Fruit fly (Drosophila melanogaster) whole organism, adult: ENCODE data around the gene CG8112.
A peak's percentile ranks its signal among the peaks of the same experiment; 100 is the strongest.

Experiments used
- CG11617 ChIP-seq: fragments of 200-800 bp; sonication (Bioruptor generic); optimal IDR thresholded peaks from 2 replicates; lab custom pipeline; 2017; ENCODE audit warnings: mild to moderate bottlenecking, missing biosample characterization, missing genetic modification reagents, missing genetic modification characterization
- CG12768 ChIP-seq: fragments of 200-800 bp; sonication (Bioruptor generic); optimal IDR thresholded peaks from 2 replicates; lab custom pipeline; 2017; ENCODE audit warnings: missing biosample characterization, missing genetic modification characterization, mild to moderate bottlenecking, moderate library complexity, missing genetic modification reagents
- CG14711 ChIP-seq: fragments of 200-800 bp; sonication (Bioruptor generic); optimal IDR thresholded peaks from 2 replicates; lab custom pipeline; 2018; ENCODE audit warnings: missing biosample characterization, mild to moderate bottlenecking, missing genetic modification characterization, moderate library complexity
- CG1620 ChIP-seq: fragments of 200-800 bp; sonication (Bioruptor generic); optimal IDR thresholded peaks from 2 replicates; lab custom pipeline; 2016; ENCODE audit warnings: missing biosample characterization, missing genetic modification characterization
- CG33017 ChIP-seq: fragments of 200-800 bp; sonication (Bioruptor generic); optimal IDR thresholded peaks from 2 replicates; lab custom pipeline; 2018; ENCODE audit warnings: missing biosample characterization, mild to moderate bottlenecking, missing genetic modification characterization, moderate library complexity
- CG5204 ChIP-seq: fragments of 200-800 bp; sonication (Bioruptor generic); optimal IDR thresholded peaks from 2 replicates; lab custom pipeline; 2016; ENCODE audit warnings: missing biosample characterization, missing genetic modification characterization
- CG7045 ChIP-seq: fragments of 200-800 bp; sonication (Bioruptor generic); optimal IDR thresholded peaks from 2 replicates; lab custom pipeline; 2017; ENCODE audit warnings: missing biosample characterization, mild to moderate bottlenecking, missing genetic modification characterization
- CG7101 ChIP-seq: fragments of 200-800 bp; sonication (Bioruptor generic); optimal IDR thresholded peaks from 2 replicates; lab custom pipeline; 2018; ENCODE audit warnings: missing biosample characterization, mild to moderate bottlenecking, missing genetic modification characterization, moderate library complexity
- Clk ChIP-seq: fragments of 200-800 bp; sonication (Bioruptor generic); optimal IDR thresholded peaks from 2 replicates; lab custom pipeline; 2017; ENCODE audit warnings: missing biosample characterization, missing genetic modification characterization
- Crg-1 ChIP-seq: fragments of 200-800 bp; sonication (Bioruptor generic); optimal IDR thresholded peaks from 2 replicates; lab custom pipeline; 2016; ENCODE audit warnings: missing biosample characterization, missing genetic modification characterization
- Hr96 ChIP-seq: fragments of 200-800 bp; sonication (Bioruptor generic); optimal IDR thresholded peaks from 2 replicates; lab custom pipeline; 2016; ENCODE audit warnings: missing biosample characterization, missing genetic modification characterization
- Mnt ChIP-seq: fragments of 200-800 bp; sonication (Bioruptor generic); optimal IDR thresholded peaks from 2 replicates; lab custom pipeline; 2016; ENCODE audit warnings: missing biosample characterization, mild to moderate bottlenecking, missing genetic modification characterization
- bab1 ChIP-seq: fragments of 200-800 bp; sonication (Bioruptor generic); optimal IDR thresholded peaks from 3 replicates; lab custom pipeline; 2019; ENCODE audit warnings: missing biosample characterization, mild to moderate bottlenecking, missing genetic modification characterization, moderate library complexity
- cic ChIP-seq: fragments of 200-800 bp; sonication (Bioruptor generic); optimal IDR thresholded peaks from 2 replicates; lab custom pipeline; 2017; ENCODE audit warnings: missing biosample characterization, mild to moderate bottlenecking, missing genetic modification characterization, moderate library complexity
- cnc ChIP-seq, 2 experiments: fragments of >200 bp; optimal IDR thresholded peaks; 2 replicates each; lab custom pipeline; 2017
- kay ChIP-seq: fragments of 200-800 bp; sonication (Bioruptor generic); peaks from one replicate; lab custom pipeline; 2016; ENCODE audit warnings: missing biosample characterization, missing genetic modification characterization, borderline replicate concordance
- ovo ChIP-seq: fragments of 200-800 bp; sonication (Bioruptor generic); optimal IDR thresholded peaks from 2 replicates; lab custom pipeline; 2016; ENCODE audit warnings: missing biosample characterization, missing genetic modification characterization
- pad ChIP-seq: fragments of 200-800 bp; sonication (Bioruptor generic); optimal IDR thresholded peaks from 3 replicates; lab custom pipeline; 2017; ENCODE audit warnings: missing biosample characterization, missing genetic modification characterization, mild to moderate bottlenecking, moderate library complexity, missing genetic modification reagents
- tj ChIP-seq: fragments of 200-800 bp; sonication (Bioruptor generic); optimal IDR thresholded peaks from 3 replicates; lab custom pipeline; 2017; ENCODE audit warnings: missing biosample characterization, mild to moderate bottlenecking, missing genetic modification characterization, moderate library complexity
- toe ChIP-seq: fragments of 200-800 bp; sonication (Bioruptor generic); optimal IDR thresholded peaks from 2 replicates; lab custom pipeline; 2016; ENCODE audit warnings: missing biosample characterization, missing genetic modification characterization

CG8112 gene

DNA sequence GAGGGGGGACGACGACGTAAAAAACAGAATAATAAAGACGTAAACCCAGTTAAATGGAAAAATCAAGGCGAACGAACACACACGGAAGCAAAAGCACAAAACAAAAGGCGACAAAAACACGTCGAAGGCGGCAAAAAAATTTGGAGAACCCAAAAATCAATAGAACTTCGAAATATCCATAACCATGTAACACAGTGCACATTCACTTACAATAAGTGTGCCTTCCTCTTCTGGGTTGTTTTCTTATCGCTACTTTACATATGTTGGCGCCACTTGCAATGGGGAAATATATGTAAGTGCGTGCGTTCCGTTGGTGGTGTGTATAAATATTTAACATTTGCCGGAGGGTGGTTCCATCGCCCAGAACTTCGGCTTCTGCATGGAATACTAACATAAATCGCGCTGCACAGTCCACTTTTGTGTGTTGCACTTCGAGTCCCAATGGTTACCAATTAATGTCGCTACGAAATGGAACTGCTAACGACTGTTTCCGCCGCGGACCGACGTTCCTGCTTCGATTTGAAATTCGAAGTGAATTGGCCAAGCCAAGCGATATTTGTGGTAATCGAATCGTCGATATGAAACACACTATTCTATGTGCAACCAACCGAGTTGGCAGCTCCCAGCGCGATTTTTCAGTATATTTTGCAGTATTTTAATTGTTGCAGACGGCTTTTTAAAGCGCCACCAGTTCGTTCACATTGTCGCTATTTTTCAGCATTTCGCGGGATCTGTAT, 34.6 kb downstream of the CG8112 start, which contains the start of the genes CG9801 and Nasp:
Gene CG9801 (minus strand): TSS at position 542 of the 737 bp plus-strand sequence.
Gene Nasp (plus strand): TSS at position 665 of the 737 bp plus-strand sequence.
- TF ChIP-seq cnc (optimal IDR thresholded peaks at IDR 0.05; lab: Kevin White, UChicago) (no peak), CG33017 (no peak), Clk (GFP tag; lab: Kevin White, UChicago) (no peak), CG14711 (peak; percentile 9), Mnt (GFP tag; lab: Kevin White, UChicago) (peak; percentile 19), Crg-1 (GFP tag; lab: Kevin White, UChicago) (peak; percentile 42), CG1620 (GFP tag; lab: Kevin White, UChicago) (peak; percentile 28), CG12768 (GFP tag; lab: Kevin White, UChicago) (peak; percentile 38), pad (GFP tag; lab: Kevin White, UChicago) (peak; percentile 18), CG5204 (GFP tag; lab: Kevin White, UChicago) (no peak), bab1 (GFP tag; lab: Kevin White, UChicago) (peak; percentile 57), CG7045 (GFP tag; lab: Kevin White, UChicago) (no peak), CG7101 (tag; lab: Kevin White, UChicago) (peak; percentile 30)

DNA sequence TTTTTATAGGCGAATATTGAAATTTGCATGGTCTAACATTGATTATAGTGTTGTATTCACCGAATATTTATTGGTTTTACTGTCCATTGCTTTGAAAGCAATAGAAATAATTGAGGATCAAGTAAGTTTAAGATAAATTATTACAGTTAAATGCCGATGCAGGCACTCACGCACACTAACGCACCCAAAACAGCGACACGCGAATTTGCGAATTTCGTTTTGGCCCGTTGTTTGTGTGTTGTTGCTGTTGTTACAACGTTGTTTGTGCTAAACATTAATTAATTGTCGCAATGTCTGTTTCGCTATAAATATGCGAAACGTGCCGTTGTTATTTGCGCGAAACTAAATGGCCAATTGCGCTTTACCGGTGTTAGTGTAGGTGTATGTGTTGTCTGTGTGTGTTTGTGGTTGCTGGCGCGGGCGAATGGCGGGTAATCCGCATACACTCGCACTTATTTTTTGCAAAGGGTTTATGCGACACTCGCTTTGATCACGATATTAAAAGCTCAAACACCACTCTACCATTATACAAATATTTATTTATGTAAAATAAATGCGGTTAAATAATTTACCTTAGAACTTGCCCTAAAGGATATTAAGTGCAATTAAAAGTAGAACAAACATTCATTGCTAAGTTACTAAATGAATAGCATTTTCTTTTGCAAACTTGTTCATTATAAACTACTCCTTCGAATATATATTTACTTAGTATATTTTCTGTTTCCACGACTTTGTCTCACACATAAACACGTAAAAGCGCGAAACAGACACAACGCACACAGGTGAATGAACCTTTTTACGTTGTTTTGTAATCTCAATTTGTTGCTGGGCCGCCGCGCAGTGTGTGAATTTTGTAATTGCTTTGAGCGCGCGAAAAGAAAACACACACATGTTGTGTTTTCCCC, 35.4 kb downstream of the CG8112 start:
- TF ChIP-seq Mnt (GFP tag; lab: Kevin White, UChicago) (peak; percentile 28), toe (GFP tag; lab: Kevin White, UChicago) (peak; percentile 45), CG1620 (GFP tag; lab: Kevin White, UChicago) (peak; percentile 6), CG12768 (GFP tag; lab: Kevin White, UChicago) (peak; percentile 82), cnc (optimal IDR thresholded peaks at IDR 0.05; lab: Kevin White, UChicago) (no peak), tj (GFP tag; lab: Kevin White, UChicago) (peak; percentile 70), CG5204 (GFP tag; lab: Kevin White, UChicago) (peak; percentile 64), CG14711 (peak; percentile 79), ovo (GFP tag; lab: Kevin White, UChicago) (peak; percentile 45), kay (GFP tag; lab: Kevin White, UChicago) (peak; percentile 83), bab1 (GFP tag; lab: Kevin White, UChicago) (peak; percentile 87), Clk (GFP tag; lab: Kevin White, UChicago) (peak; percentile 69), Hr96 (GFP tag; lab: Kevin White, UChicago) (peak; percentile 20), CG7101 (tag; lab: Kevin White, UChicago) (peak; percentile 85), CG11617 (GFP tag; lab: Kevin White, UChicago) (peak; percentile 85), pad (GFP tag; lab: Kevin White, UChicago) (peak; percentile 58), Crg-1 (GFP tag; lab: Kevin White, UChicago) (peak; percentile 42), cic (GFP tag; lab: Kevin White, UChicago) (peak; percentile 31), CG33017 (peak; percentile 92), CG7045 (GFP tag; lab: Kevin White, UChicago) (peak; percentile 84)

DNA sequence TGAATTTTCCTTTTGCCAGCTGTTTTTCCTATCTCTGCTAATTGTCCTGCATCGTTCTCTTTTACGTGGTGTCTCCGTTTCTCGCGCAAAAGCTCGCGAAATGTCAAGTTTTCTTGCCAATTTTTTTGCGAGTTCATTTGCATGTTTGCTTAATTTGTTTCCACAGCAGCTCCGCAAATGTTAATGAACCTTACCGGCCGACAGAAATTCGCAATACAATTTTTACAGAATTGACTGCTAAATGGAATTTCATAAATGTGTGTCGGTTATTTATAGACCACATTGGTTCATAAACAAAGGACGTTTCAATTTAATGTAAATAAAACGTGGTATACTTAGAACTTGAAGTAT, 36.0 kb downstream of the CG8112 start:
- no peak for TF ChIP-seq CG14711
- TF ChIP-seq Hr96 (GFP tag; lab: Kevin White, UChicago): no peak
- TF ChIP-seq cnc (optimal IDR thresholded peaks at IDR 0.05; lab: Kevin White, UChicago): no peak
- no peak for TF ChIP-seq CG7045 (GFP tag; lab: Kevin White, UChicago)
- no peak for TF ChIP-seq CG7101 (tag; lab: Kevin White, UChicago)
- no peak for TF ChIP-seq CG12768 (GFP tag; lab: Kevin White, UChicago)
- TF ChIP-seq toe (GFP tag; lab: Kevin White, UChicago): no peak
- TF ChIP-seq cic (GFP tag; lab: Kevin White, UChicago): no peak
- TF ChIP-seq Mnt (GFP tag; lab: Kevin White, UChicago): no peak
- TF ChIP-seq CG33017: no peak
- TF ChIP-seq CG5204 (GFP tag; lab: Kevin White, UChicago): no peak
- TF ChIP-seq Clk (GFP tag; lab: Kevin White, UChicago): no peak
- no peak for TF ChIP-seq CG1620 (GFP tag; lab: Kevin White, UChicago)
- TF ChIP-seq tj (GFP tag; lab: Kevin White, UChicago): no peak
- no peak for TF ChIP-seq CG11617 (GFP tag; lab: Kevin White, UChicago)
- no peak for TF ChIP-seq bab1 (GFP tag; lab: Kevin White, UChicago)
